Fruit fly (Drosophila melanogaster): Measurements from ENCODE around the gene CG11523.

dm6 chr3L:22275989-22276388, 9.5 kb upstream of the CG11523 start:
- TF ChIP-seq psq (optimal IDR thresholded peaks at IDR 0.05) (no peak), h (optimal IDR thresholded peaks at IDR 0.05) (no peak), ttk (optimal IDR thresholded peaks at IDR 0.05) (no peak), Myc (optimal IDR thresholded peaks at IDR 0.05) (no peak)

Measured in Kc167 (cell line).